Worm (Caenorhabditis elegans): Measurements from ENCODE around the gene srpa-68.

The srpa-68 gene

DNA sequence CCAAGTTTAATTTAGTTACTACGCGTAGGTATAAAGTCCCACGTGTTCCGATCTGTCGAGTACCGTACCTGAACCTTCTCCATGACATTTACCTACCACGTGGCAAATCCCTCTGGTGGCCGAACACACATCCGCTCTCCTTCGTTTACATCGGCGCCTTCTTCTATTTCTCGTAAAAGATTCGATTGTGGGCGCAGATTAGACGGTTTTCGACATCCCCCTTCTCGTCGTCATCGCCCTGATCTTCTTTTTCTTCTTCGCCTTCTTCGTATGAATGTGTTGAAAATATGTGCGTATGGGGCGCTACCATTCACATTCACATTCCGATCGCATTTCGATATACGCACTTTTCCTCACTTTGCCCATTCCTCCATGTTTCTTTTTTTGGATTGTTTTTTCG, 5.3 kb upstream of the srpa-68 start:
- TF ChIP-seq med-1 (GFP tag; optimal IDR thresholded peaks at IDR 0.05; ENCODE audit: insufficient read depth) (no peak), ztf-29 (GFP tag; IDR thresholded peaks at IDR 0.05) (no peak), flt-1 (GFP tag; IDR thresholded peaks at IDR 0.05) (no peak), cog-1 (tag; optimal IDR thresholded peaks at IDR 0.05) (no peak), tab-1 (GFP tag; IDR thresholded peaks at IDR 0.05) (no peak), ref-1 (GFP tag; conservative IDR thresholded peaks at IDR 0.05) (no peak), klf-2 (GFP tag; conservative IDR thresholded peaks at IDR 0.05) (no peak), T22C8.4 (GFP tag; IDR thresholded peaks at IDR 0.05) (no peak), ztf-23 (GFP tag; IDR thresholded peaks at IDR 0.05) (no peak)

DNA sequence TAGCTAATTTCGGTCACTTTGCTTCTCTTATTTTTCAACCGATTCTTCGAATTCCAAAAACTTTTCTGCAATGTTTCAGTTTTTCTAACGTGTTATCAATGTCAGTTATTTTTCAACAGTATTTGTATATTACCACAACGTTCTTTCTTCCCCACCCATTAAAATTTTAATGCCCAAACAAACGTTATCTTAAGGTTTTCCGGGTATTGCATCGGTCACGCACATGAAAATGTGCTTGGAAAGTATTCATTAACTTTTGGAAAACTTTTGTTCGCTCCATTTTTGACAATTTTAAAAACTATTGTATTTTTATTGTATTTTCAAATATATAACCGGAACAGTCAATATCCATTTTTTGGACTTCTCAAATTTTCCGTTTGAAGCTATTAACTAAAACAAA, 4.7 kb upstream of the srpa-68 start:
- TF ChIP-seq ztf-29 (GFP tag; IDR thresholded peaks at IDR 0.05) (no peak), ref-1 (GFP tag; conservative IDR thresholded peaks at IDR 0.05) (no peak), med-1 (GFP tag; optimal IDR thresholded peaks at IDR 0.05; ENCODE audit: insufficient read depth) (no peak), ztf-23 (GFP tag; IDR thresholded peaks at IDR 0.05) (no peak), cog-1 (tag; optimal IDR thresholded peaks at IDR 0.05) (no peak), tab-1 (GFP tag; IDR thresholded peaks at IDR 0.05) (no peak), T22C8.4 (GFP tag; IDR thresholded peaks at IDR 0.05) (no peak), klf-2 (GFP tag; conservative IDR thresholded peaks at IDR 0.05) (no peak), flt-1 (GFP tag; IDR thresholded peaks at IDR 0.05) (no peak)

DNA sequence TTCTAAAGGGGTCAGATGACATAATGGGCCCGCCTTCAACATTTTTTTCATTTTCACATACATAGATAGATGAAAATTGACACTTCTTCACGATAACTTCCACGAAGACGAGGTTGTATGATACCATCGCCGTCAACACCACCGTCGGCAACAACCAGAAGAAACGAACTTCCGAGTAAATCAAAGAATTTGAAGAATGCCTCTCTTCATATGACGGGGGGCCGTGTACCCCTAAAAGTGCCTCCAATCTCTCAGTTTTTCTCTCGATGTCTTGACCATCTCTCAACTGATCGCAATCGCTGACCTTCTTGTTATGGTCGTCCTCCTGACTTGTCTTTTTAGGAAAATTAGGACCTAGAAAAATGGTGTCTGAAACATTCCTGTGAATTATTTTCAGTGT, 4.1 kb upstream of the srpa-68 start:
- TF ChIP-seq flt-1 (GFP tag; IDR thresholded peaks at IDR 0.05) = no peak
- no peak for TF ChIP-seq ref-1 (GFP tag; conservative IDR thresholded peaks at IDR 0.05)
- TF ChIP-seq T22C8.4 (GFP tag; IDR thresholded peaks at IDR 0.05) = no peak
- no peak for TF ChIP-seq klf-2 (GFP tag; conservative IDR thresholded peaks at IDR 0.05)
- TF ChIP-seq cog-1 (tag; optimal IDR thresholded peaks at IDR 0.05) = no peak
- no peak for TF ChIP-seq ztf-29 (GFP tag; IDR thresholded peaks at IDR 0.05)
- TF ChIP-seq ztf-23 (GFP tag; IDR thresholded peaks at IDR 0.05) = no peak
- no peak for TF ChIP-seq tab-1 (GFP tag; IDR thresholded peaks at IDR 0.05)
- TF ChIP-seq med-1 (GFP tag; optimal IDR thresholded peaks at IDR 0.05; ENCODE audit: insufficient read depth) = no peak

DNA sequence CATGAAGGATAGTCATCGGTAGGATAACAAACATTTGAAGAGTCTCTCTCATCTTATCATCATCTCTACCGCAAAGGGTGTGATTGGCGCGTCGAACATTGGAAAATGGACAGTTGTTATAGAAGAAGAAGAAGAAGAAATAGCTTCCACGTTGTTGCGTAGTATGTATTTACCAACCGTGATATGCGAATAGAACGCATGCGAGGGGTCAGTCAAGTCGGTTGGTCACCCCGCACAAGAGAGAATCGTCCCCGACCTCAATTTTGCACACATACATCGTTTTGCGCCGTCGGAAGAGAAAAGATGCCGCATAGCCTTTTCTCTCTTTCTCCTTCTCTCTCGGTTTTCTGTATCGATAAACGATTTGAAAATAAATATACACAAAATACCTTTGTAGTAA, 3.6 kb upstream of the srpa-68 start:
- no peak for TF ChIP-seq tab-1 (GFP tag; IDR thresholded peaks at IDR 0.05)
- TF ChIP-seq ztf-29 (GFP tag; IDR thresholded peaks at IDR 0.05) = no peak
- no peak for TF ChIP-seq klf-2 (GFP tag; conservative IDR thresholded peaks at IDR 0.05)
- TF ChIP-seq ztf-23 (GFP tag; IDR thresholded peaks at IDR 0.05) = no peak

DNA sequence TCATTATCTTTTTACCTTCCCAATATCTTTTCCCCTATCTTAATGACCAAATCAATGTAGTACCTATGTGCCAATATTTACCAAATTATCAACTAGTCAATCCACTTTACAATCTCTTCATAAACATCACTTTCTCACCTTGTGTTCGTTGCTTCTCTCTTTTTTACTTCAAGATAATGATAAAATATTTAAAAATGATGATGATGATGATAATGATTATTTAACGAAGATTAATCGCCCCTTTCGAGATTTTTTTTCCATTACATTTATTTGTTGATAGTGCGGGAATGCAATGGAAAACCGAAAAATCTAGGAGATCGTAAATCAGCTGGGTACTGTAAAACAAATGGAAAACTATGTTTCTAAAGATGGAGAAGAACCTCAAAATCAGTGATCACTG, 2.6 kb upstream of the srpa-68 start:
- TF ChIP-seq T22C8.4 (GFP tag; IDR thresholded peaks at IDR 0.05) (no peak), ztf-23 (GFP tag; IDR thresholded peaks at IDR 0.05) (no peak), tab-1 (GFP tag; IDR thresholded peaks at IDR 0.05) (no peak), ztf-29 (GFP tag; IDR thresholded peaks at IDR 0.05) (no peak)

DNA sequence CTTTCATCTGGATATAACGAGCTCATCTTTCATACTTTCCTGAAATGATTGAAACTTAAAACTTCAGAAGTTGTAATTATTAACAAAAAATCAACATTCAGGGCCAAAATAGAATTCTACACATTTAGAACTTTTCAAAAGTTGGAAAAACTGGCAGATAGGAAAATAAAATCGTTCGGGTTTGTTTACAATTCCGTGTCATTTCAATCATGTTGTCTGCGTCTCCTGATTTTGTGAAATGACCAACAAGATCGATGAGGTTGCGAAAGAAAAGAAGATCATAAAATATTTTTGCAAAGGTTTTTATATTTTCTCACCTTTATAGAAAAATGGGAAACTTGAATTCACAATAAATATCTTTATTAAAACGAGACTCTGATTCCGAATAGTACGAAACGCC, 2.9 kb downstream of the srpa-68 start, which contains the start of gene rskd-1:
rskd-1 (minus strand) TSS at position 39 of the 400 bp plus-strand sequence.
- TF ChIP-seq flt-1 (GFP tag; IDR thresholded peaks at IDR 0.05) = no peak
- TF ChIP-seq klf-2 (GFP tag; conservative IDR thresholded peaks at IDR 0.05) = no peak

DNA sequence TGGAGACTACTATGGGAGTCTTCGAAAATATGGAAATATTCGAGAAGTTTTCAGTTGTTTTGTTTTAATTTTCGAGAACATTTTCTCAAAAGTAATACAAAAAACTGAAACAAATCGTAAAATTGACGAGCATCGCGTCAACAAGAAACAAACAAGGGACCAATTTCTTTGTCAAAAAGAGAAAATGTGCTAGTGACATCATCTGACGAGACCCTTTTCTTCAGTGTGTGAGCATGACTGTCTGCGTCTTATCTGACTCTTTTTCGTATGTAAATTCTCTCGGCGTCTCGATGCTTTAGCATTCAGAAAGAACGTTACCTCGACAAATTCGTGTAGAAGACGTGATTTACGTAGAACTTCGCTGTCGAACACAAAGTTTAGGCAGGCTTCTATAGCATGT, 3.8 kb downstream of the srpa-68 start:
- TF ChIP-seq tab-1 (GFP tag; IDR thresholded peaks at IDR 0.05) (no peak), ref-1 (GFP tag; conservative IDR thresholded peaks at IDR 0.05) (no peak), ztf-23 (GFP tag; IDR thresholded peaks at IDR 0.05) (no peak), ztf-29 (GFP tag; IDR thresholded peaks at IDR 0.05) (no peak)

DNA sequence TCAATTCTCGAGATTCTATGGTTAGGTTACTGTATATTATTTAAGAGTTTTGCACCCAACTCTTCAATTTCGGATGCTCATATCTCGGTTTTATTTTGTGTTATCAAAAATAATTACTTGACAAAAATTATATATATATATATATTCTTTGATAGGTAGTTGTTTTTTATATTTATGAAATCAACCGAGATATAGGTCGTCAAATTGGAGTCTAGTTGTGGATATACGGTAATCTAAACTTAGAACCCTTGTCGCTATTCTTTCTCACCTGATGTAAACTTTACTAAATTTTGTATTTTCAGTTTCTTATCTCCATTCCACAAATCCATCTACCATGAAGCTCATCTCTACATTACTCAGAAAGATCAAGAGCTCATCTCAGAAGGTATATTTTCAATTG, 8.3 kb downstream of the srpa-68 start, which contains the start of gene F55C5.10:
F55C5.10 (plus strand) TSS at position 301 of the 400 bp plus-strand sequence.
- no peak for TF ChIP-seq cog-1 (tag; optimal IDR thresholded peaks at IDR 0.05)
- no peak for TF ChIP-seq tab-1 (GFP tag; IDR thresholded peaks at IDR 0.05)
- TF ChIP-seq T22C8.4 (GFP tag; IDR thresholded peaks at IDR 0.05) = no peak
- no peak for TF ChIP-seq ref-1 (GFP tag; conservative IDR thresholded peaks at IDR 0.05)
- TF ChIP-seq ztf-29 (GFP tag; IDR thresholded peaks at IDR 0.05) = no peak
- TF ChIP-seq klf-2 (GFP tag; conservative IDR thresholded peaks at IDR 0.05) = no peak
- no peak for TF ChIP-seq med-1 (GFP tag; optimal IDR thresholded peaks at IDR 0.05; ENCODE audit: insufficient read depth)
- no peak for TF ChIP-seq flt-1 (GFP tag; IDR thresholded peaks at IDR 0.05)
- no peak for TF ChIP-seq ztf-23 (GFP tag; IDR thresholded peaks at IDR 0.05)

DNA sequence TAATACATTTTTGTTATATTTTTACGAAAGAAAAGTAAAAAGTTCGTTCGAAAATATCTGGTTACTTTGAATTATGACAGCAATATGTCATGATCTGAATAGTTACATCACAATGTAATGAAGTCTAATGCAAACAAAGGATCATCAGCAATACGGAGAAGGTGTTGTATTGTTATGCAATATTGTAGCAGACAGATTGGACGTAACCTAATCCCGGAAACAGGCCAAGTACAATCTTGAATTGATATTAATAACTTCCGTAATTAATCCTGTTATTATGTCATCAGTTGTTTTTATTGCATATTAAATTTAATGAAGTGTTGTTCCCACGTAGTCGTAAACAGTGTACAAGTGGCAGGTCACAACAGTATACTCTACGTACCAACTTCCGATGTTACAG, 9.9 kb downstream of the srpa-68 start:
- no peak for TF ChIP-seq klf-2 (GFP tag; conservative IDR thresholded peaks at IDR 0.05)
- TF ChIP-seq ref-1 (GFP tag; conservative IDR thresholded peaks at IDR 0.05) = no peak
- no peak for TF ChIP-seq ztf-23 (GFP tag; IDR thresholded peaks at IDR 0.05)
- TF ChIP-seq flt-1 (GFP tag; IDR thresholded peaks at IDR 0.05) = no peak
- no peak for TF ChIP-seq ztf-29 (GFP tag; IDR thresholded peaks at IDR 0.05)
- no peak for TF ChIP-seq T22C8.4 (GFP tag; IDR thresholded peaks at IDR 0.05)
- TF ChIP-seq tab-1 (GFP tag; IDR thresholded peaks at IDR 0.05) = no peak
- no peak for TF ChIP-seq cog-1 (tag; optimal IDR thresholded peaks at IDR 0.05)
- no peak for TF ChIP-seq med-1 (GFP tag; optimal IDR thresholded peaks at IDR 0.05; ENCODE audit: insufficient read depth)

DNA sequence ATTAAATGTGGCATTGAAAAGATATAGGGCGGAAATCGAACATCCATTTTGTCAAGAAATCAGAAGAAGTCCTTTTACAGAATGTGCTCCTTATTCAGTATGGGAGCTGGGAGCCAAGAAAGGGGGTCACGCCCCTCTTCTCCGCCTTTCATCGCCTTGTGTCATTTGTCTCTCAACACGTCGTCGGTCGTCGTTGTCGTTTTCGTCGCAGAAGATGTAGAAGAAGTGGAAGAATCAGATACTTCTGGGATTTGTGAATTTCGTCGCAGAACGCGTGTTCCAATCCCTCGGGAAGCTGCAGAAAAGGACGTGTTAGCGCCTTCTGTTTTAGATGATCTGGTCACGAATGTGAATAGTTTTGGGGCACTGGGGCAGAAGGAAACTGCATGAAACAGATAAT, 14.5 kb downstream of the srpa-68 start, which contains the start of gene bnc-1:
bnc-1 (minus strand) TSS at position 101 of the 400 bp plus-strand sequence.
- TF ChIP-seq med-1 (GFP tag; optimal IDR thresholded peaks at IDR 0.05; ENCODE audit: insufficient read depth) = no peak
- no peak for TF ChIP-seq ztf-29 (GFP tag; IDR thresholded peaks at IDR 0.05)
- no peak for TF ChIP-seq T22C8.4 (GFP tag; IDR thresholded peaks at IDR 0.05)
- no peak for TF ChIP-seq cog-1 (tag; optimal IDR thresholded peaks at IDR 0.05)
- no peak for TF ChIP-seq tab-1 (GFP tag; IDR thresholded peaks at IDR 0.05)
- TF ChIP-seq klf-2 (GFP tag; conservative IDR thresholded peaks at IDR 0.05) = no peak
- no peak for TF ChIP-seq flt-1 (GFP tag; IDR thresholded peaks at IDR 0.05)
- TF ChIP-seq ref-1 (GFP tag; conservative IDR thresholded peaks at IDR 0.05) = no peak

DNA sequence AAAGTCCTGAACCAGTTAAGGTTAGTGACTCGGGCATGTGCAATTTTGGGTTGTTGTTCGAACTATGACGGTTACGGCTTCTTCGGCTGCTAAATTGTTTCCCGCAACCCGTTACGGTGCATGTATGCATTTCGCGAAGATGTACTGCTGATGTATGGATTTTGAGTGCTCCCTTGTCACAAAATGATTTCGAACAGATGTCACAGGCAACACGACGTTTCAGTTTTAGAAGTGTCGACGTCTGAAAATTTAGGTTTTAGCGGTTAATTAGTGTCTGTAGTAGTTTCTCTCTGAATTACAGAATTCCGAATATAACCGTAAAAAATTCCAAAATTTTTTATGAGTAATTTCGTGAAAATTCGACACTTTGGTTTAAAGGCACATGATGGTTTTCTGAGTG, 15.7 kb downstream of the srpa-68 start:
- TF ChIP-seq ztf-23 (GFP tag; IDR thresholded peaks at IDR 0.05) = no peak
- no peak for TF ChIP-seq T22C8.4 (GFP tag; IDR thresholded peaks at IDR 0.05)
- TF ChIP-seq med-1 (GFP tag; optimal IDR thresholded peaks at IDR 0.05; ENCODE audit: insufficient read depth) = no peak
- TF ChIP-seq cog-1 (tag; optimal IDR thresholded peaks at IDR 0.05) = no peak
- TF ChIP-seq flt-1 (GFP tag; IDR thresholded peaks at IDR 0.05) = no peak
- TF ChIP-seq ztf-29 (GFP tag; IDR thresholded peaks at IDR 0.05) = no peak
